Fruit fly (Drosophila melanogaster): ENCODE results near the gene CG16953.

The CG16953 gene

DNA sequence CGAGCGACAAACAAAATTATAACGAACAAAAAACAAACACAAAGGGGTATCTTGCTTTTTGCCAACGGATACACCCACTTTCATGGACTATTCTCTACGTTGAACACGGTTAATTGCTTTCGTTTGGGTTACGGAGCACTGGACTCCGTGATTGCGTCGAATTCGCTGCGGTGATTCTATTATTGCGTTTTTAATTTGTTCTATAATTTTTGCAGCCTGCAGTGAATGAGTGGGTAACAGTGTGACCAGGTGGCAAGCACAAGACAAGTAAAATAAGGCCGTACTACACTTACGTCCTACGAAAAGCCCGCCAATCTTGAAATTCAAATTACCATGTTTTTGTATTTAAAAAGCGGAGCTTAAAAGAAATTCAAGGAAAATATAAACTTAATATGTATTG is at the start of gene CG16953:
CG16953 (minus strand) TSS at position 268 of the 400 bp plus-strand sequence.
- peak; percentile 40 for TF ChIP-seq CG17801 (GFP tag; optimal IDR thresholded peaks at IDR 0.05; ENCODE audit: partially characterized antibody)

DNA sequence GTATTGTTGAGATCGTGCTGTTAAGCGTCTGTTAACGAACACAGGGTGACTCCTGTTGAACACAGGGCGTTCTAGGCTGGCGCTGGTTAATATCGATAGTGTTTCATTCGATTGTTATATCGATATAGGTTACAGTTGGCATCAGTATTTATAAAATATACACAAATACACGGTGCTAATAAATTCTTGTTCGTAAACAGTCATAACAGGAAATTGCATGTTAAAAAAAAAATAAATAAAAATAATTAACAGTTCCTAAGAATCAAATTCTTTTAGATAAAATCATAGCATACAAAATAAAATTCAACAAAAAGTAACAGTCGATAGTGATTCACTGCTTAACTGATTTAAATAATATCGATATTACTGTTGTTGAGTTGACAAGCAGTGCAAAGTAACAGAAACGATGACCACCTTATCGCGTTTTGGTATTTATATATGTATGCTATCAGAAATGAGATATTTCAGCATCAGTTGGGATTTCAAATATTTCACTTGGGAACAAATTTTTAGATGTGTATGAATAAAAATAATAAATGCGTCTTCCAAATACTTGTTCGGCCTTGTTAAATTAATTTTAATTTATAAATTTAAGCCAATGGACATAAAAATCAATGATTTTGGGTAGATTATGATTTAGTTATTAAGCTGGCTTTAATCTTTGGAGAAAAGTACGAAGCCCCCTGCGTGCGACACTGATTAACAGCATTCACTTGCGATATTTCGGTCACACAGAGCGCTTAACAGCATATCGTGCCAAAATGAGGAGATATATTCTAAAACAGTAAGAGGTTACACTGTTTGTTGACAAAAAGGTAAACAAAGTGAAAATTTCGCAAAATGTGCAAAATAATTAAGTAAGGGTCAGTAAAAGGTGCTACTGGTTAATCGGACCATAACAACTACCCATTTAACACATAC is 49.3 kb upstream of the CG16953 start, which contains the start of the genes Pi3K92E and Lrrk:
Pi3K92E (minus strand) TSS at position 59 of the 921 bp plus-strand sequence.
Lrrk (plus strand) TSS at position 807 of the 921 bp plus-strand sequence.
- peak; percentile 26 for TF ChIP-seq CG17801 (GFP tag; optimal IDR thresholded peaks at IDR 0.05; ENCODE audit: partially characterized antibody)

DNA sequence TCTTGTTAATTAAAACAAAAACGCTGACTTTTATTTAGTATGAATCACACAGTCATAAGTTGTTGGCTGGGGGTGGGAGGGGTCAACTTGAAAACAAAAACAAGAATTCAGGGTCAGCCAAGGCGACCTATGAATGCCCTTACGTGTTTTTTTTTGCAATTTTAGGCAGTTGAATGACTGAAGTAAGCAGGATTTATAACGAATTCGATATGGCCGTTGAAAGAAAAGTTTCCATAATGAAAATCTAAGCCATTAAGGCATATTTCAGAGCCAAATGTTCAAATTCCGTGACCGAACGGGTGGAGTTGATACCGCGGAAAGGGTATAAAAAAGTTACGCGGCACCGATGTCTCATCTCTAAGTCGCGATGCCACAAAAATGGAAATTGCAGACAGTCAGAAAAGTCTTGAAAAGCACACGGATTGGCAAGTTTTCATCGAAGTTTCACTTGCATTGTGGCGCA is 48.4 kb upstream of the CG16953 start:
- TF ChIP-seq CG17801 (GFP tag; optimal IDR thresholded peaks at IDR 0.05; ENCODE audit: partially characterized antibody), result peak; percentile 46

DNA sequence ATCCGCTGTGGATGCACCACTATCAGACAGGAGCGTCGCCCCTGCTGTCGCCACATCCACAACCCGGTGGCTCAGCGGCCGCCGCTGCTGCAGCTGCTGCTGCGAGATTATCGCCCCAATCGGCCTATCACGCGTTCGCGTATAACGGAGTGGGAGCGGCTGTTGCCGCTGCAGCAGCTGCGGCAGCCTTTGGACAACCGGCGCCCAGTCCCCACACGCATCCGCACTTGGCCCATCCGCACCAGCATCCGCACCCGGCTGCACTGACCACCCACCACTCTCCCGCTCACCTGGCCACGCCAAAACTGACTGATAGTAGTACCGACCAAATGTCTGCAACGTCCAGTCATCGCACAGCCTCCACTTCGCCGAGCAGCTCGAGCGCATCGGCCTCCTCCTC is 40.5 kb upstream of the CG16953 start:
- TF ChIP-seq CG17801 (GFP tag; optimal IDR thresholded peaks at IDR 0.05; ENCODE audit: partially characterized antibody), result no peak

DNA sequence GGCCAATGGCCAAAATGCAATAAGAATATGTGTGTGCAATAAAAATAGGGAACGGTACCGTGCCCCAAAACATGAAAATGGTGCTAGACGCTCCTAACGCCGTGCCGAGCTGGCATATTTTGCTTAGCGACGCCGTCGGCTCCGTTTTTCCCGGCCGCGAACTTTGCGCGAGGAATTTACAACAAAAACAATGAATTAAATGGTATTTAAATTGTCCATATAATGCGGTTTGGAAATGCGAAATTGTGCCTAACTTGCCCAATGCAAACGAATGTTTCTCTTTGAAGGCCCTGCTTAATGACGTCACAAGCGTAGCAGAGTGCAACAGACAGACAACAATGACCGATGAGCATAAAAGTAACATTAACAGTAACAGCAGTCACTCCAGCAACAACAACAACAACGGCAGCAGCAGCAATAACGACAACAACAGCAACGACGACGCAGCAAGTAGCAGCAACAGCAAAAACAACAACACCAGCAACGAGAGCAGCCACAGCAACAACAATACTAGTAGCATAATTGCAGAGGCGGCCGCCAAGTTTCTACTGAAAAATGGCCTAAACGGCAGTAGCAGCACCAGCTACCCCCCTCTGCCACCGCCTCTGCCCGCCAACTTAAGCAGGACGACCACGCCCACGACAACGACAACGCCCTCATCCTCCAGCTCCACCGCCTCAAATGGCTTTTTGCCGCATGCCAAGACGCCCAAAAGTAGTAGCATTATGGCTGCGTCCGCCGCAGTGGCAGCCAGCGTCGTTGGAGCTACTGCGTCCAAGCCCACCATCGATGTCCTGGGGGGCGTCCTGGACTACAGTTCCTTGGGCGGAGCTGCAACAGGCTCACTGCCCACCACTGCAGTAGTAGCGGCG is 36.9 kb upstream of the CG16953 start:
- no peak for TF ChIP-seq CG17801 (GFP tag; optimal IDR thresholded peaks at IDR 0.05; ENCODE audit: partially characterized antibody)

DNA sequence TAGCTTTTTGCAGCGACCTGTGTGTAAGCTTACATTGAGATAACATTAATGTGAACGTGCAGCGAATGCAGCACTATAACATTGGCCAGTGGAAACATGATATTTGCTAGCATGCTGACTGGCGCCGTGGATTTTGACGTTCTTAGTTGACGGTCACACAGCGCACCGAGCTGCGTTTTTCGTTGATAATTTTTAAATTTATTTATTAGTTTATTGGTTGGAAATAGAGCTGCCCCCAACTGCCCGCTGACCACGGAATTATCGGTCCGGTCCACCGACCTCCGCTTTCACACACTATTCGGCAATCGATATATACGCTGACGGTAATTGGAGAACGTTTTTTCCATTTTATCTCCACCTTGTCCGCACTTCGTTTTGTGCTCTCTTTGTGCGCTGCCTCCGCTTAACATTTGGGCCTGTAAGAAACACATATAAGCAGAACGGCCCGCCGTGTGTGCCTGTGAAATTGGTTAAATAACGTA is 36.2 kb upstream of the CG16953 start, which contains the start of gene H:
H (plus strand) TSS at position 134 of the 482 bp plus-strand sequence.
- TF ChIP-seq CG17801 (GFP tag; optimal IDR thresholded peaks at IDR 0.05; ENCODE audit: partially characterized antibody), result no peak

DNA sequence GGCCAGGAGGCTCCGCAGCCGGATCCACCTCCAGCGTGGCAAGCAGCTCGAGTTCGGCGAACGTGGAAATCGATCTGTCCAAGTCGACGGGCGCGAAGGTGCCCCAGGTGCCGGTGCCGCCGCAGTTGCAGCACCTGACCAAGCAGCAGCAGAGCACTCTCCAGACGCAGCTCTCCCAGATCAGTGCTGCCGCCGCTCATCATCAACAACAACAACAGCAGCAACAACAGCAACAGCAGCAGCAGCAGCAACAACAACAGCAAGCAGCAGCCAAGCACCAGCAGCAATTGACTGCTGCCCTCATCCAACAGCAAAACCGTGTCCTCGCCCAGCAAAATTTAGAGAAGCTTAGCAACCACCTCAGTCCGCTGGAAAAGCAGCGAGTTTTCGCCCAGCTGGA is 33.3 kb upstream of the CG16953 start:
- TF ChIP-seq CG17801 (GFP tag; optimal IDR thresholded peaks at IDR 0.05; ENCODE audit: partially characterized antibody), result no peak

DNA sequence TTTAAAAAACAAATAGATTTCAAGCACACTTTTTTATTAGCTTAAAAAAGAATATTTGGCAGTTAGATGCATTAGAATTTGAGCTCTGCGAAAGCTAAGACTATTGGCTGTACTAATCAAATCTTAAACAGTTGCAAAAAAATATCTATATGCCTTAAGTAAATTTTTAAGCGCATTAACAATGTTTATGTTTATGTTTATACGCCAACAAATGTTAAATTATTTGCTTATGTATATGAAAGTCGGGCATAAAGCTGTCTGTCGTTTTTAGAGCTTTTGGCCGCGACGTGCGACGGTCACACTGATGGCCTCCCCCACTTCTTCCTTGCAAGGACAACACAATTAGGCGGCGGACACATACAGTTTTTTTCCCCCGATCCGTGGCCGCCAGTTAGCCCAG is 31.9 kb upstream of the CG16953 start, which contains the start of gene CG5466:
CG5466 (plus strand) TSS at position 301 of the 400 bp plus-strand sequence.
- TF ChIP-seq CG17801 (GFP tag; optimal IDR thresholded peaks at IDR 0.05; ENCODE audit: partially characterized antibody), result no peak

DNA sequence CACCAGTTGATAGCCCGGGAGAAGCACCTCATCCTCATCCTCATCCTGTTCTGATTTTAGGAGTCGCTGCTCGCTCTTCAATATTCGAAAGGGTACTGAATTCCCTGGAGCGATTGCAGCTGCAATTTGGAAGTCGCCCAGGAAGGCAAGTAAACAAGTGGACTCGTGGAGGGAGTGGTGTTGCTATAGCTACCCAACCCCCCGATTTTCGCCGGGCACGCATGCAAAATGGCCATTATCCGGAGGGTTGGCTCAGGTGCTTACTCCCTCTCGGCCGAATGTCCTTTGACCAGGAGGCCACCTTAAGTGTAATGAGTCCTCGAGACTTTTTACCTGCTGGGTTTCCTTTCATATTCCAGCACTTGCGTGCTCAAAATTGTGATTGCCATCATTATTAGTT is 31.2 kb upstream of the CG16953 start, which contains the start of gene CG15923:
CG15923 (minus strand) TSS at position 101 of the 400 bp plus-strand sequence.
- no peak for TF ChIP-seq CG17801 (GFP tag; optimal IDR thresholded peaks at IDR 0.05; ENCODE audit: partially characterized antibody)

DNA sequence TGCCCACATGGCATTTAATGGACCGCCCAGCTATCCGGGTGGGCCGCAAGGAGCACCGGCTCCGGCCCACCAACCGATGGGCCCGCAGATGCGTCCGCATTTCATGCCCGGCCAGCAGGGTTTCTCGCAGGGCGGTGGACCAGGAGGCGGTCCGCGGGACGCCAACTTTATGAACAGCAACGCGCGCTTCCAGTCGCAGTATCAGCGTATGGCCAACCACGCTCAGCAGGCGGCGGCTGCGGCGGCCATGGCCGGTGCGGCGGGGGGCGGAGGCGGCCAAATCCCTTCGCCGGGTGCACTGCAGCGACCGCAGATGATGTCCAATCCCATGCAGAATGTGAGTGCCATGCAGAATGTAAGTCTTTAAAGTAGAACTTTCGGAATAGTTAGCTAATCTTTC is 22.6 kb upstream of the CG16953 start:
- TF ChIP-seq CG17801 (GFP tag; optimal IDR thresholded peaks at IDR 0.05; ENCODE audit: partially characterized antibody), result no peak

DNA sequence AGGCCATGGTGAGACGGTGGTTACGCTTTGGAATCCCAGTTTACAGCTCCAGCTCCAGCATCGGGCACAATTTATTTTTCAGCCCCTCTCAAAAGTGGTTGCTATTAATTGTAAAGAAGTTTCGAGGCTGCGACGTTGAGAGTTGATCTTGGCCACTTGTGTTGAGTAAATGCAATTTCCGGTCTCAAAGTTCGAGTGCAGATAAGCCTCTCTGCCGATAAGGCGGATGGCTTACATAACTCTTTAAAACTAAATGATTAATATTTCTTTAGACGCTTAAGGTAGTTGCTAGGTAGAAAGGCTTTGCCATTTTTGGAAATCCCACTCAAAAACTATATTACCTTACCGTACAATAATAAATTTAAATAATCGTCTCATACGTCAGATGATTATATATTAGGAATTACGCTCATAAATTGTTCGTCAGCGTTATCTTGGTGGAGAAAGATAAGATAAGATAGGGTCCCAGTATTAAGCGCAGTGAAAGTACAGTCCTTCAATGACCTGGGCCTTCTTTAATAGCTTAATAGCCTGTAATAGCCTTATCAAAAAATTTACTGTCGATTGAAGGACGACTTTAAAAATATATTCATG is 20.0 kb upstream of the CG16953 start:
- TF ChIP-seq CG17801 (GFP tag; optimal IDR thresholded peaks at IDR 0.05; ENCODE audit: partially characterized antibody), result no peak

DNA sequence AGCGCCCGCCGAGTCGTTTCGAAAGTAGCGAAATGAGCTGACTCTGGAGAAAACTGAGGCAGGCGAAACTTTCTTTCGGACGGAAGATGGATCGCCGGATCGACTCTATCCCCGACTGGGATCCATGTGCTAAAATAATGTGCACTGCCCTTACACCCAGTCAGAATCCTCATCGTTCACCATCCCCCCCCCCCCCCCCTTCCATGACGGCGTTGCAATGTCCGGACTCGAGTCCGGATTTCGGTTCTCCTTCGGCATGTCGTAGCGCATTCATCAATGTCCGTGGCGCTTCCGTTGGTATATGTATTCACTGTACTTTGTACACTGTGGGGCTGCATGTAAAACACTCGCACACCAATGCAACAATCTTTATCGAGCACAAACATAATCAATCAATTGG is 19.4 kb upstream of the CG16953 start:
- no peak for TF ChIP-seq CG17801 (GFP tag; optimal IDR thresholded peaks at IDR 0.05; ENCODE audit: partially characterized antibody)

DNA sequence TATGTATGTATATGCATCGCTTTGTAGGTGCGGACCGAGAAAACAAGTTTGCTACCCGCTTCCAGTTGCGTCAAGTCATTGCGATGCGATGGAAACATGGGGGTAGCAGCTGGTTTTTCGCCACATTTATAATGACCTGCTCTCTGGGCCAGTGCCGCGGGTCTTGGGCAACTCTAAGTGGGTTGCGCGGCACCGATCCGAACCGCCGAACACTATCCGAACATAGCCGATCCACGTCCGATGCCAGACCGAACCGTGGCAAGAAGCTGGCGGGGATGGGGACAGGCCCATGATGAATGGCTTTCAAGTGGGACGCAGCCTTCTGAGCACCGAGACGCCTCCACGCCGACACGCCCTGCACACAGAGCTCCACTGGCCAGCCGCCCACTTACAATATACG is 18.4 kb upstream of the CG16953 start:
- no peak for TF ChIP-seq CG17801 (GFP tag; optimal IDR thresholded peaks at IDR 0.05; ENCODE audit: partially characterized antibody)

DNA sequence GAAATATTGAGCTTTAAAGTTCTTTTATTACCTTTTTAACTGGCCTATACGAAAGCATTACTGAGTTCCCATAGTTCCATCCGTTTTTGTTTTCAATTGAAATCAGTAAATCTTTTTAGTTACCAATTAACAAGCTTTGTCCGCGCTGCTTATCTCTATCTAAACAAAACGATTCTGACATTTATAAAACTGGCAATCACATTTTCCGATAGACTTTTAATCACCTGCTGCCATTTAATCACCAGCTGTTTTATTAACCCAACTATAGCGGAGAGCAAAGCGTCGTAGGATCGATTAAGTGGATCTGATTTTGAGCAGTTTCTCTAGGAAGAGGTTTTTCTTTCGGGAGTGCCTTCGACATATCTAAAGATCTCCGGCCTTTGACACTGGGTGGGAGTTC is 17.0 kb upstream of the CG16953 start:
- TF ChIP-seq CG17801 (GFP tag; optimal IDR thresholded peaks at IDR 0.05; ENCODE audit: partially characterized antibody), result no peak

DNA sequence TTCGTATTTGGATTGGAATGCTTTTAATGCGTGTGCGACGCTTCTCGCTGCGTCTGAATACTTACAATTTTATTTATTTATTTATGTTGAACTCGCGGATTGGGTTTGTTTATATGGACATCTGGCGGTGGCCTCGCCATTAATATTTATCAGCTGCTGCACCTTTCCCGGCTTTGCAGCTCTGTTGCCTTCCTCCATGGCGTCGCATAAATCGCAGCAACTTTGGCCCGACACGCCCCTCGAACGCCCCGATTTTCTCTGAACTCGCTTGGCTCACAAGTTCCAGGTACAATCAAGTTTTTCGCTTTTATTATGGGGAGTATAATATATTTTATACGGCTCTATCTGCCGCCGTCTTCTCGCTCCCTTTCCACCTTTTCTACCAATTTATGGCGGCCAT is 14.5 kb upstream of the CG16953 start:
- TF ChIP-seq CG17801 (GFP tag; optimal IDR thresholded peaks at IDR 0.05; ENCODE audit: partially characterized antibody), result no peak

Data from ovary, adult (tissue).